Worm (Caenorhabditis elegans) whole organism, L4 larva: ENCODE data around the gene Y46G5A.28.

Experiments used
- ZK546.5 ChIP-seq, 2 experiments: sonication (generic microtip); optimal IDR thresholded peaks; 2 replicates each; lab custom pipeline; 2017; ENCODE audit warnings: missing biosample characterization in 2 of 2, missing genetic modification characterization in 2 of 2
- ama-1 ChIP-seq: fragments of 150-350 bp; optimal IDR thresholded peaks from 2 replicates; lab custom pipeline; 2014; ENCODE audit warnings: inconsistent platforms, mixed read lengths
- ceh-28 ChIP-seq: fragments of 150-350 bp; optimal IDR thresholded peaks from 2 replicates; lab custom pipeline; 2014; ENCODE audit warnings: missing biosample characterization, missing genetic modification reagents, missing genetic modification characterization
- egl-27 ChIP-seq: sonication (generic microtip); optimal IDR thresholded peaks from 3 replicates; lab custom pipeline; 2017; ENCODE audit warnings: missing biosample characterization, missing genetic modification reagents, missing genetic modification characterization
- fkh-10 ChIP-seq: fragments of 150-350 bp; optimal IDR thresholded peaks from 2 replicates; lab custom pipeline; 2014; ENCODE audit warnings: missing biosample characterization, missing genetic modification reagents, missing genetic modification characterization
- pqm-1 ChIP-seq: sonication (generic microtip); optimal IDR thresholded peaks from 2 replicates; lab custom pipeline; 2017; ENCODE audit warnings: missing biosample characterization, missing genetic modification characterization
- skn-1 ChIP-seq: fragments of 150-350 bp; optimal IDR thresholded peaks from 2 replicates; lab custom pipeline; 2014; ENCODE audit warnings: missing biosample characterization, missing genetic modification characterization

DNA sequence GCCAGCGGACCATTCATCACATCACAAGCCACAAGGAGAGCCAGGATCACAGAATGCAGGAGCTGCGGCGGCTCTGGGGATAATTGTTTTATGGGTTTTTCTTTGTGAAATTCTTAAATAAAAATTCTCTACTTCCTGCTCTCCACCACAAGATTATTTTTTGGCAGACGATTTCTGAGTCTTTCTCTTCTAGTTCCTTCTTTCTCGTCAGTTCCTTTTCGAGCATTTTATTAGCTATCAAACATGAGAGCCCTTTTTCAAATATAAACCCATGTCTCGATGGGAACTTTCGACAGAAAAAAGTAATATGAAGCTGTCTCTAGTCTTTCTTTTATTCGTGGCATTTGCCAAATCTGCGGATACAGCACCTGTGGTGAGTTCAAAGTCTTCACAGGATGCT is 38.2 kb downstream of the Y46G5A.28 start, which contains the start of gene F35C5.3:
- TF ChIP-seq ZK546.5 (tag; optimal IDR thresholded peaks at IDR 0.05; lab: Kevin White, UChicago) (no peak), skn-1 (tag; lab: Kevin White, UChicago) (no peak), fkh-10 (GFP tag; lab: Kevin White, UChicago) (no peak), ama-1 (lab: Kevin White, UChicago) (no peak), ceh-28 (tag; lab: Kevin White, UChicago) (no peak), pqm-1 (no peak), egl-27 (tag; lab: Kevin White, UChicago) (no peak)
